Worm (Caenorhabditis elegans) whole organism, late embryonic: ENCODE data around the gene F37C4.4.

Experiments
- C08G9.2 ChIP-seq: sonication (generic microtip); optimal IDR thresholded peaks from 2 replicates; lab custom pipeline; 2016; ENCODE audit warnings: mild to moderate bottlenecking, missing genetic modification characterization, moderate library complexity, missing compliant biosample characterization
- F13H6.1 ChIP-seq: sonication (generic microtip); optimal IDR thresholded peaks from 2 replicates; lab custom pipeline; 2016; ENCODE audit warnings: missing genetic modification characterization, missing compliant biosample characterization
- ahr-1 ChIP-seq: sonication (generic microtip); optimal IDR thresholded peaks from 2 replicates; lab custom pipeline; 2016; ENCODE audit warnings: missing genetic modification characterization, missing compliant biosample characterization
- ama-1 ChIP-seq: fragments of 150-350 bp; optimal IDR thresholded peaks from 2 replicates; lab custom pipeline; 2014
- ceh-14 ChIP-seq: sonication (generic microtip); optimal IDR thresholded peaks from 2 replicates; lab custom pipeline; 2016; ENCODE audit warnings: missing genotype, missing genetic modification characterization, missing compliant biosample characterization
- ceh-19 ChIP-seq: fragments of 200-800 bp; sonication (Bioruptor generic); optimal IDR thresholded peaks from 2 replicates; lab custom pipeline; 2018; ENCODE audit warnings: mild to moderate bottlenecking, missing genetic modification characterization, missing compliant biosample characterization
- ceh-22 ChIP-seq: sonication (generic microtip); optimal IDR thresholded peaks from 2 replicates; lab custom pipeline; 2017; ENCODE audit warnings: missing biosample characterization, missing genetic modification characterization
- ceh-24 ChIP-seq: sonication (generic microtip); optimal IDR thresholded peaks from 2 replicates; lab custom pipeline; 2016; ENCODE audit warnings: mild to moderate bottlenecking, missing genetic modification characterization, missing compliant biosample characterization
- ceh-30 ChIP-seq: fragments of 150-350 bp; optimal IDR thresholded peaks from 2 replicates; lab custom pipeline; 2014; ENCODE audit warnings: missing biosample characterization, missing genetic modification characterization
- ceh-34 ChIP-seq: sonication (generic microtip); optimal IDR thresholded peaks from 2 replicates; lab custom pipeline; 2016; ENCODE audit warnings: mild to moderate bottlenecking, missing genetic modification characterization, missing compliant biosample characterization
- ceh-6 ChIP-seq: fragments of 200-800 bp; sonication (Bioruptor generic); optimal IDR thresholded peaks from 2 replicates; lab custom pipeline; 2018; ENCODE audit warnings: mild to moderate bottlenecking, missing genetic modification characterization, missing compliant biosample characterization
- che-1 ChIP-seq: sonication (generic microtip); optimal IDR thresholded peaks from 2 replicates; lab custom pipeline; 2016; ENCODE audit warnings: mild to moderate bottlenecking, missing genetic modification characterization, missing compliant biosample characterization
- dmd-4 ChIP-seq: sonication (generic microtip); optimal IDR thresholded peaks from 2 replicates; lab custom pipeline; 2016; ENCODE audit warnings: borderline replicate concordance, missing genetic modification characterization, missing compliant biosample characterization
- elt-2 ChIP-seq: sonication (generic microtip); optimal IDR thresholded peaks from 2 replicates; lab custom pipeline; 2016; ENCODE audit warnings: missing genetic modification reagents, missing genetic modification characterization, missing compliant biosample characterization
- ets-4 ChIP-seq: sonication (generic microtip); optimal IDR thresholded peaks from 2 replicates; lab custom pipeline; 2016; ENCODE audit warnings: missing genetic modification characterization, missing compliant biosample characterization
- fkh-6 ChIP-seq: sonication (generic microtip); optimal IDR thresholded peaks from 2 replicates; lab custom pipeline; 2016; ENCODE audit warnings: missing genetic modification characterization, missing compliant biosample characterization
- hlh-13 ChIP-seq: fragments of 200-800 bp; sonication (Bioruptor generic); optimal IDR thresholded peaks from 2 replicates; lab custom pipeline; 2018; ENCODE audit warnings: mild to moderate bottlenecking, missing genetic modification characterization, missing compliant biosample characterization
- lim-6 ChIP-seq: sonication (generic microtip); optimal IDR thresholded peaks from 2 replicates; lab custom pipeline; 2016; ENCODE audit warnings: missing genetic modification characterization, missing compliant biosample characterization
- lin-11 ChIP-seq: fragments of 200-800 bp; sonication (Bioruptor generic); optimal IDR thresholded peaks from 2 replicates; lab custom pipeline; 2018; ENCODE audit warnings: mild to moderate bottlenecking, missing genetic modification characterization, missing compliant biosample characterization
- madf-2 ChIP-seq: sonication (generic microtip); optimal IDR thresholded peaks from 2 replicates; lab custom pipeline; 2017; ENCODE audit warnings: missing genetic modification characterization, missing compliant biosample characterization
- nfya-1 ChIP-seq: sonication (generic microtip); optimal IDR thresholded peaks from 2 replicates; lab custom pipeline; 2017; ENCODE audit warnings: missing genetic modification characterization, mild to moderate bottlenecking, missing compliant biosample characterization, antibody characterized with exemption, moderate library complexity
- npax-4 ChIP-seq: sonication (generic microtip); optimal IDR thresholded peaks from 2 replicates; lab custom pipeline; 2016; ENCODE audit warnings: missing genetic modification characterization, missing compliant biosample characterization
- pag-3 ChIP-seq: sonication (generic microtip); optimal IDR thresholded peaks from 2 replicates; lab custom pipeline; 2016; ENCODE audit warnings: missing compliant biosample characterization, missing genetic modification characterization, borderline replicate concordance
- pat-9 ChIP-seq: fragments of 200-800 bp; sonication (Bioruptor generic); optimal IDR thresholded peaks from 2 replicates; lab custom pipeline; 2018; ENCODE audit warnings: mild to moderate bottlenecking, missing genetic modification characterization, moderate library complexity, missing compliant biosample characterization
- pha-2 ChIP-seq: sonication (generic microtip); optimal IDR thresholded peaks from 2 replicates; lab custom pipeline; 2017; ENCODE audit warnings: mild to moderate bottlenecking, missing genetic modification characterization, missing compliant biosample characterization
- pha-4 ChIP-seq: fragments of 150-350 bp; optimal IDR thresholded peaks from 2 replicates; lab custom pipeline; 2018; ENCODE audit warnings: missing biosample characterization, missing genetic modification reagents, missing genetic modification characterization
- pros-1 ChIP-seq: fragments of 150-350 bp; optimal IDR thresholded peaks from 2 replicates; lab custom pipeline; 2014; ENCODE audit warnings: missing biosample characterization, missing genetic modification reagents, missing genetic modification characterization
- ref-2 ChIP-seq: sonication (generic microtip); optimal IDR thresholded peaks from 2 replicates; lab custom pipeline; 2016; ENCODE audit warnings: missing genetic modification characterization, missing compliant biosample characterization
- rnt-1 ChIP-seq: sonication (generic microtip); optimal IDR thresholded peaks from 2 replicates; lab custom pipeline; 2016; ENCODE audit warnings: missing genetic modification characterization, missing compliant biosample characterization
- sdc-2 ChIP-seq: sonication (generic microtip); optimal IDR thresholded peaks from 2 replicates; lab custom pipeline; 2016; ENCODE audit warnings: missing genotype, missing genetic modification characterization, missing compliant biosample characterization
- sox-2 ChIP-seq: fragments of 200-800 bp; sonication (Bioruptor generic); IDR thresholded peaks from 2 replicates; pipeline ENCODE4 v1.3.6; 2022; ENCODE audit warnings: missing genetic modification reagents, missing genetic modification characterization, missing compliant biosample characterization
- tbx-2 ChIP-seq: sonication (generic microtip); optimal IDR thresholded peaks from 2 replicates; lab custom pipeline; 2016; ENCODE audit warnings: missing genetic modification characterization, missing compliant biosample characterization
- ttx-3 ChIP-seq: sonication (generic microtip); optimal IDR thresholded peaks from 2 replicates; lab custom pipeline; 2016; ENCODE audit warnings: missing genetic modification reagents, missing genetic modification characterization, missing compliant biosample characterization
- unc-55 ChIP-seq: sonication (generic microtip); optimal IDR thresholded peaks from 2 replicates; lab custom pipeline; 2017; ENCODE audit warnings: missing biosample characterization, missing genetic modification reagents, missing genetic modification characterization
- zip-5 ChIP-seq: sonication (generic microtip); optimal IDR thresholded peaks from 2 replicates; lab custom pipeline; 2016; ENCODE audit warnings: missing genetic modification characterization, missing compliant biosample characterization
- ztf-16 ChIP-seq: sonication (generic microtip); optimal IDR thresholded peaks from 2 replicates; lab custom pipeline; 2017; ENCODE audit warnings: missing genetic modification characterization, missing compliant biosample characterization

F37C4.4 gene

DNA sequence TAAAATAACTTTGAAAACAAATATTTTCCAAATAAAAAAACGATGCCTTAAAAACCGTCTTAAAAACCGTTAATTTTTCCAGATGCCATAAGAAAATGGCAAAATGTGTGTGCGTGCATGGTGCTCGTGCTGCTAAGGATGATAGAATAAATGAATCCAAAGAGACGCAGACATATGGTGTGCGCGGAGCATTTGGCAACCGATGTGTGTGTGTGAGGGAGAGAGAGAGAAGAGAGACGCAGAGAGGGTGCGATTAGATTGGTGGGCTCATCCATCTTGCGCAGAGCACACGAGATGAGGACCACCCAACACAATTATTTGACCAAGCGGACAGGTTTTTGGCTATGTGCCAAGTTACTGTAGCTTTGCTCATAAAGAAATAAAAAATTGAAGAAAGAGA lies 42.4 kb upstream of the F37C4.4 start (continued):
- no peak for TF ChIP-seq pat-9 (tag; lab: Kevin White, UChicago)
- no peak for TF ChIP-seq ceh-24
- TF ChIP-seq sdc-2, result peak; percentile 2
- no peak for TF ChIP-seq ceh-14 (tag; lab: Kevin White, UChicago)

DNA sequence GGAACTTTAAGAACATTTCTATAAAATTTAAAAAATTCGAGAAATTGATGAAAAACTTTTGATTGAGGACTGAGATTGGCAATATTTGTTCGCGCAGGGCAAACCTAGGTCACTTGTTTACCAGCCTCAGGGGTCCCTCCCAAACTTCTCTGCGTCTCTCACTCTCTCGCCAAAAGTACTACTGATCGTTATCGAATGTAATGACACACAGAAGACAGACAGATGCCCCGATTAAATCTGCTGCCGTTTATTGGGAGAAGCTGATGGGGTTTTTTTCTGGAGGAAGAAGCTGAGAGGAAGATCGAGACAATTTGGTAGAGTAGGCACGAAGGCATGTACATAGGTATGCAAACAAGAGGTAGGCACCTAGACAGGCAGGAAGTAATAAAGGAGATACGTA lies 41.7 kb upstream of the F37C4.4 start:
- no peak for TF ChIP-seq lin-11 (tag; lab: Kevin White, UChicago)
- peak; percentile 19 for TF ChIP-seq rnt-1 (tag; lab: Kevin White, UChicago)
- TF ChIP-seq dmd-4 (tag; lab: Kevin White, UChicago), result no peak
- TF ChIP-seq unc-55 (GFP tag; lab: Kevin White, UChicago), result peak; percentile 37
- no peak for TF ChIP-seq ahr-1
- TF ChIP-seq zip-5 (tag; lab: Kevin White, UChicago), result no peak

DNA sequence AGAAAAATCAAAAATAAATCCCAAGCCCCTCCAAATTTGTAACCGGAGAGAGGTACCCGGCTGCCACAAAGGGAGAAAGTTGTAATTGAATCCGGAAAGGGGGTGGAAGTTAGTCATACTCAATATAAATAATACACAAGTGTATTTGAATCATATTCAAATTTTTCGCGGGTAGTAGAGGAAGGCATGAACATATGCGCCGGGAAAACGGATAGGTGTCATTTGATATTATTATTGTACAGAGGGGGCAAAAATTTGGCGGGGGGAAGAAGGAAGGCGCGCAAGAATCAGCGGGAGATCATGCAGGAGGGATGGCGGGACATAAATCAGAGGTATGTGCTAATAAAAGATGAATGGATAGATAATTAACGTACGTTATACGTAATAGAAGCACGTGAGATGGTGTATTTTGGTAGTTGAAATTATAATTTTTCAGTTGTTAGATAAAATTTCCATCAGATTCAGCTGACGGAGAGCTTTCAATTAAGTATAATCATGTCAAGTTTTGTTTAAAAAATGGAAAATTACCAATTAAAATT lies 40.5 kb upstream of the F37C4.4 start, which contains the start of gene F28F9.3:
Gene F28F9.3, plus strand, starts transcription at position 301 of the 539 bp plus-strand sequence.
- TF ChIP-seq ceh-19 (GFP tag; lab: Kevin White, UChicago) (peak; percentile 59), tbx-2 (tag; lab: Kevin White, UChicago) (no peak), ceh-34 (tag; lab: Kevin White, UChicago) (peak; percentile 64), pha-2 (no peak), pros-1 (no peak), ref-2 (peak; percentile 45), npax-4 (tag; lab: Kevin White, UChicago) (no peak), ztf-16 (tag; lab: Kevin White, UChicago) (no peak)

DNA sequence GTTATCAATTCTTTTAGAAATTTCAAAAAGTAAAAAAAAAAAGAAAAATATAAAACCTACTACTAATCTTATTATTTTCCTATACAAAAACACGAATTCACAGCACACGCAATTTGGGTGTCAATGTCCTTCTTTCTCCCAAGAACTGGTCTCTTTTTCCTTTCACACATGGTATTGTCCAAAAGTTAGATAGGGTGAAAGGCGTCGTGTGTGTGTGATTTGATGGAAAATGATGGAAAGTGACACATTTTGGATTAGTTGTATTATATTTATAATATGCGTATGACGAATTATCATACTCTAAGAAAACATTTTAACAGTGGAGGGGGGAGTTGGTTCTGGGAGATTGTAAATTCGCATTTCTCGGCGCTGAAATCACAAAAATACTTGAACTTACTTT lies 39.4 kb upstream of the F37C4.4 start:
- TF ChIP-seq F13H6.1, result no peak
- TF ChIP-seq rnt-1 (tag; lab: Kevin White, UChicago), result no peak
- no peak for TF ChIP-seq pag-3 (tag; lab: Kevin White, UChicago)
- no peak for TF ChIP-seq ets-4
- no peak for TF ChIP-seq sox-2
- TF ChIP-seq fkh-6 (tag; lab: Kevin White, UChicago), result no peak

DNA sequence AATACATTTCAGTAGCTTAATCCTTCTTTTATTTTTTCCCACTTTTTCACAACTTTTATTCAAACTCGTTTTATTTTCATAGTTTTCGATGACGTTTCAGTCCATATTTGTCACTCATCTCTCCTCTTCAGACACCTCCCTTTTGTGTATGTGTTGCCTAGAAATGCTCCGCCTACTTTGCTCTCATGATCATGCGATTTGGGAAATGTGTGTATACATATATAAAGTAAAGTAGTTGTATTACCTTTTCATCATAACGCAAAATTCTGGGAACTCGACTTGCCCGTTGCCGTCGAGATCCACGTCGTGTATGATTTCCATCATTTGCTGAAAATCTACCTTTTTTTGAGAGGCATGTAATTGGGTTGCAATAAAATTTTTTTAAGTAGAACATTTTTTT lies 35.1 kb upstream of the F37C4.4 start:
- TF ChIP-seq hlh-13 (GFP tag; lab: Kevin White, UChicago) (no peak), che-1 (no peak), C08G9.2 (tag; lab: Kevin White, UChicago) (no peak), ceh-6 (no peak), pha-4 (no peak), elt-2 (tag; lab: Kevin White, UChicago) (no peak), ceh-22 (tag; lab: Kevin White, UChicago) (no peak), nfya-1 (no peak), pha-2 (no peak), sdc-2 (no peak), ama-1 (lab: Kevin White, UChicago) (no peak), pros-1 (no peak), ttx-3 (tag; lab: Kevin White, UChicago) (no peak)

DNA sequence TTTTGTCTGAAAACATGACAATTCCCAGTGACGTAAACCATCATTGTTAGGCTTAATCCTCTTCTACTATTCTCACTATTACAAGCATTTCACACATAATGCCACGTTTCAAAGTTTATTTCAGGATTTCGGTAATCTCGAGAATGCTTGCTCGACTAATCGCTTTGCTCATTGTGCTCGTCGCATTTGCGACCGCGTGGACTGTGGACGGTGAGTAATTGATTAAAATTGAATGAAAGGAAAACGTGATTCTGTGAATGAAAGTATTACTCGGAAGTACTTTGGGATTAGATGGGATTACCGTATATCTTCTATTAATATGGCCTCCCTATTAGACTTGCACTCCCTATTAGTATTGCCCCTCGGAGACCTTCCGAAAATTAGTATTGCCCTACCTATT lies 33.3 kb upstream of the F37C4.4 start:
- TF ChIP-seq ceh-14 (tag; lab: Kevin White, UChicago) (no peak), lim-6 (no peak), ceh-30 (tag; lab: Kevin White, UChicago) (no peak), madf-2 (tag; lab: Kevin White, UChicago) (no peak)
